Worm (Caenorhabditis elegans) whole organism, L4/young adult: ENCODE data around the gene igcm-3.

Experiments
- W03F9.2 ChIP-seq: fragments of 150-350 bp; optimal IDR thresholded peaks from 2 replicates; lab custom pipeline; 2014; ENCODE audit warnings: missing biosample characterization, missing genetic modification characterization
- dao-5 ChIP-seq: sonication (generic microtip); optimal IDR thresholded peaks from 2 replicates; lab custom pipeline; 2016; ENCODE audit warnings: missing genotype, missing genetic modification characterization, moderate library complexity, missing compliant biosample characterization
- him-1 ChIP-seq: sonication (generic microtip); optimal IDR thresholded peaks from 2 replicates; lab custom pipeline; 2016; ENCODE audit warnings: missing genotype, missing genetic modification reagents, missing genetic modification characterization, missing compliant biosample characterization

The igcm-3 gene

DNA sequence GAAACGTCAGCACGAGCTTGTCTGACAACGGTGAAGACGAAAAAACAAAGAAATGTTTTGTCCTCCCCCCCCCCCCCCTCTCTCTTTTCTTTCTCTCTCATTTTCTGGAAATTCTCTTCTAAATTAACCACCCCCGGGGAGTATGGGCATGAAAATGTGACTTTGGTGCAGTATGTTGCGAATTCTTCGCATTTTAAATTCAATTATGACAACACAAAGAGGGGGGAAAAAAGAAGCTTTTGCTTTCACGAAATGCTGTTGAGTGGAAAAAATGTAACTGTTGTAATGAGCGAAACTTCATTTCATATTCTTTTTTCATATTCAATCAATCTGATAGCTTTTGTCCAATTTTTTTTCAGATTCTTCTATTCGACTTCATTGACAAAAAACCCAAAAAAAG lies 51.3 kb downstream of the igcm-3 start:
- TF ChIP-seq him-1 (tag; lab: Kevin White, UChicago) (no peak), W03F9.2 (tag; lab: Kevin White, UChicago) (no peak), dao-5 (tag; lab: Kevin White, UChicago) (no peak)
